Worm (Caenorhabditis elegans) whole organism, L4/young adult: ENCODE data around the gene aakg-4.

ENCODE experiments used
- W03F9.2 ChIP-seq: fragments of 150-350 bp; optimal IDR thresholded peaks from 2 replicates; lab custom pipeline; 2014; ENCODE audit warnings: missing biosample characterization, missing genetic modification characterization
- dao-5 ChIP-seq: sonication (generic microtip); optimal IDR thresholded peaks from 2 replicates; lab custom pipeline; 2016; ENCODE audit warnings: missing genotype, missing genetic modification characterization, moderate library complexity, missing compliant biosample characterization
- him-1 ChIP-seq: sonication (generic microtip); optimal IDR thresholded peaks from 2 replicates; lab custom pipeline; 2016; ENCODE audit warnings: missing genotype, missing genetic modification reagents, missing genetic modification characterization, missing compliant biosample characterization

The aakg-4 gene

ce11 chrX:2319238-2319637 is at the start of gene aakg-4:
aakg-4 (minus strand) TSS chrX:2319338.
- TF ChIP-seq W03F9.2 (tag; lab: Kevin White, UChicago) (no peak), him-1 (no peak)

ce11 chrX:2368042-2368814 is 49.1 kb upstream of the aakg-4 start:
- TF ChIP-seq dao-5 (tag; lab: Kevin White, UChicago): no peak
- TF ChIP-seq him-1: no peak
- TF ChIP-seq W03F9.2 (tag; lab: Kevin White, UChicago): no peak

DNA sequence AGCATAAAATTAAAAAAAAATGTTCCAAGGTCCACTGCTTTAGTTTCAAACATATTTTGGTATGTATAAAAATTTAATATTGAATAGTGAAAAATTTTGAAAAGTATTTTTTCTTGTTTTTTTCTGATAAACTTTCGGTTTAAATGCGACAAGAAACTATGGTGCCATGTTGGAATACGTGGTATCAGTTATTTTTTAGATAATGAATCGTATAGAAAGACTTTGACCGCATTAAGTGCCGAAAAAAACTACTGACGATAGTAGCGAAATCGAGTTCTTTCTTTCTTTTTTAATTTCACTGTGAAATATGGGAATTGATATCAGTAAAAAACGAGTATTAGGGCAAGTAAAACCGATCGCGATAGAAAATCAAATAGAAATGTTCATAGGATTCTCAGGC is 46.8 kb upstream of the aakg-4 start, which contains the start of gene T24D8.6:
TSS of gene T24D8.6 (minus strand) at position 101 of the 400 bp plus-strand sequence.
- TF ChIP-seq W03F9.2 (tag; lab: Kevin White, UChicago) (no peak), dao-5 (tag; lab: Kevin White, UChicago) (no peak), him-1 (no peak)

DNA sequence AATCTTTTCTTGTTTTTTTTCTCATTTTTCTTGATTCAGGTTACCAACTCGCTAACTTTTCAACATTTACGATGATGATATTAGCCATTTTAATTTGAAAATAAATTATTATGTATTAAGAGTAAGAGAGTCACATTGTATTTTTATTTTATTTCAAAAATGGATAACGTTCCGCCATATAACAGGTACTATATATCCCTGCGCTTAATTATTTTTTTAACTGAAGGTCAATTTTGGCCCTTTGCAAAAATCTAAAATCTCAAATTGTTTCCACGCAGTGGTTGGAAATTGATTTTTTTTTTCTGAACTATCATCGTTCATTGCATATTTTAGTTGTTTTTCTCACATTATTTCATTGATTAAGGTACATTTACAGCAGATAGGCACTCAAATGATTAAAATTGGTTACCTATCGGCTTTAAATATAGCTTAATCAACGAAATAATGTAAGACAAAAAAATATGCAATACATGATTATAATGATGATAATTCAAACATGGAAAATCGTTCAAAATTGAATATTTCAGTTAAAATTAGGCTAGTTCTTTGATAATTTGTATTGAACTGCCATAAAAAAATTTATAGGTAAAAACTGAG is 45.7 kb upstream of the aakg-4 start:
- TF ChIP-seq W03F9.2 (tag; lab: Kevin White, UChicago): peak; percentile 96
- TF ChIP-seq him-1: peak; percentile 75
- no peak for TF ChIP-seq dao-5 (tag; lab: Kevin White, UChicago)

- TF ChIP-seq him-1: no peak
- no peak for TF ChIP-seq dao-5 (tag; lab: Kevin White, UChicago)
- no peak for TF ChIP-seq W03F9.2 (tag; lab: Kevin White, UChicago)
Measured at ce11 chrX:2362872-2363271, 43.7 kb upstream of the aakg-4 start.

DNA sequence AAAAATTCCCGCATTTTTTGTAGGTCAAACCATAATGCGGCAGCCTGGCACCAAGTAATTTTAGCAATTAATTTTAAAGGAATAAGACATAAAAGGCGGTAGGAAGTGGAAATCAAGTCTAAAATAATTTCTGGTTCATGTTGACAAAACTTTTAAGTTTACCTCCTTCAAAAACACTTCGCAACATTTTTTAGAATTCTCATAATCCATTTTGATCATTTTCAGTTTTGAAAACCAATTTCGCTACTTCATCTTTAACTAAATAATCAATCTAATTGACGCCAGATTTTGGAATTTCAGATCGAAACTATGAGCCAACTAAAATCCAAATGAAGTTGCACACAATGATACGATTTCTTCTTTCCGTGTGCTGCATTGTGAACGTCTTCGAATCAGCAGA is 40.7 kb upstream of the aakg-4 start, which contains the start of gene lgc-40:
TSS of gene lgc-40 (plus strand) at position 301 of the 400 bp plus-strand sequence.
- TF ChIP-seq him-1: no peak

DNA sequence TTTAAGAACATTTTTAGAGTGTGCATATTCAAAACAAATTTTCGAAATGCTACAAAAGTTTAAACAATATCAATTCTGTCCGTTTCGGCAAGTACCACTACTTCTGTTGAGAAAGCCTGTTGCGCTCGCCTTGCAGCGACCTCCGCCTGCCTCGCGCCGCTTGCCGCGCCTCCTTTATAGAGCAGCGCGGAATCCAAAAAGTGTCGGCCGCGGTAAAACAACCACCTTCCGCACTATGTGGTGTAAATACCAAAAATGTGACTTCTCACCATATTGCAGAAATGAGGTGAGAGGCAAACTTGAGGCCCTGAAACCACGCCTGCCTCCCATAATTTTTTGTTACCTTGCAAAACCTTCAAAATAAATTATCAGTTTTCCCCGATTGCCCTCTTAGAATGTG is 33.8 kb upstream of the aakg-4 start:
- no peak for TF ChIP-seq dao-5 (tag; lab: Kevin White, UChicago)
- no peak for TF ChIP-seq him-1
- TF ChIP-seq W03F9.2 (tag; lab: Kevin White, UChicago): no peak

DNA sequence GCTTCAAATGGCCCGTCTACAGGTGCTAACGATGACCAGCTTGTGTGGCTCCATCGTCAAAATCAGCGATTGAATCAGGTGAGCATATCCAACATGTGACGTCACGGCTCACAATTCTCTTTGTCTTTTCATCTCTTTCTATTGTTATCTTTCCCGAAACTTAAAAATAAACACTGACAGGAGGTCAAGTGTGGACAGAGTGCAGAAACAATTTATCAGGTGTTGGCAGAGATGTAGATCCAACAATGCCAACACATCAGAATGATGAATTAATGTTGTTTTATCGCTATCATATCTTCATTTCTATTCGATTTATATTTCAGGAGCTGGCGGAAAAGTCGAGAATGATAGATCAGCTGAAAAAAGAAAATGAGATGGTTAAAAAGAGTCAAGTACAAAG is 28.8 kb upstream of the aakg-4 start:
- TF ChIP-seq W03F9.2 (tag; lab: Kevin White, UChicago) (no peak), him-1 (no peak), dao-5 (tag; lab: Kevin White, UChicago) (no peak)

DNA sequence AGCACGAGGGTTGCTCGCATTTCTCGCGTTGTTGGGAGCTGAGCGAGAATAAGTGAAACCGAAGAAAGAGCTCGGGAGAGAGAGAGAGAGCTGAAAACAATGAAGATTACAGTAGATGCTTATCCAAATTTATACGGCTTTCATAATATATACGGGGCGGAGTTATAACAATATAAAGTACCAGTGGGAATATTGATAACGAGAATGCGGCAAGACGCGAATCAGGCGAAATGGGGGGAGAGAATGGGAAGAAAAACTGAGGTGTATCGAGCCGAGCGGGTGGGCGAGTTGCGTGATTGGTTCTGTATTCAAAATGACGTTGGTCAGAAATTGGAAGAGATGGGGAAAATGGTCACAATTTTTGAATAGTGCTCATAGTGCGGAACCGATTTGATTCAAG is 25.5 kb upstream of the aakg-4 start, which contains the start of gene nlp-2:
TSS of gene nlp-2 (minus strand) at position 101 of the 400 bp plus-strand sequence.
- no peak for TF ChIP-seq dao-5 (tag; lab: Kevin White, UChicago)
- TF ChIP-seq W03F9.2 (tag; lab: Kevin White, UChicago): no peak
- no peak for TF ChIP-seq him-1

ce11 chrX:2344104-2344503 is 25.0 kb upstream of the aakg-4 start:
- TF ChIP-seq W03F9.2 (tag; lab: Kevin White, UChicago) (no peak), him-1 (no peak), dao-5 (tag; lab: Kevin White, UChicago) (no peak)

DNA sequence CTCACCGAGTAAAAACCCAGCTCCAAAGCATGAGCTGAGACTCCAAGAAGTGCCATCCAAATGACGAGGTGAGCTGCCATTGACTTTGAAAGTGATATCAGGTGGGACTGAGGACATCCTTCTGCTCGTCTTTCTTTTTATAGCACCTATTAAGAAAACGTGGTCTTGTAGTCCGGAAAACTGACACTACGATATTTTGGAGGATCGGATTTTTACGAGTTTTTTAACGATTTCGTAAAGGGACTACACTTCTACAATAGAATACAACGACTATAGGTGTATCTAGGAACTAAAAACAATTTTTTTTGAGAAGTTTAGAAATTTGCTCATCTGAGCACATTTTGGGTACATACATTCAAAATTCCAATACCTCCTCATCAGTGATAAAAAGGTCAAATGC is 23.7 kb upstream of the aakg-4 start, which contains the start of gene nlp-23:
TSS of gene nlp-23 (minus strand) at position 101 of the 400 bp plus-strand sequence.
- TF ChIP-seq W03F9.2 (tag; lab: Kevin White, UChicago) (no peak), dao-5 (tag; lab: Kevin White, UChicago) (no peak), him-1 (no peak)

- TF ChIP-seq dao-5 (tag; lab: Kevin White, UChicago): no peak
- no peak for TF ChIP-seq W03F9.2 (tag; lab: Kevin White, UChicago)
- TF ChIP-seq him-1: no peak
Measured at ce11 chrX:2341989-2342388, 22.9 kb upstream of the aakg-4 start, which contains the start of gene nlp-22. nlp-22 (minus strand) TSS chrX:2342089.

DNA sequence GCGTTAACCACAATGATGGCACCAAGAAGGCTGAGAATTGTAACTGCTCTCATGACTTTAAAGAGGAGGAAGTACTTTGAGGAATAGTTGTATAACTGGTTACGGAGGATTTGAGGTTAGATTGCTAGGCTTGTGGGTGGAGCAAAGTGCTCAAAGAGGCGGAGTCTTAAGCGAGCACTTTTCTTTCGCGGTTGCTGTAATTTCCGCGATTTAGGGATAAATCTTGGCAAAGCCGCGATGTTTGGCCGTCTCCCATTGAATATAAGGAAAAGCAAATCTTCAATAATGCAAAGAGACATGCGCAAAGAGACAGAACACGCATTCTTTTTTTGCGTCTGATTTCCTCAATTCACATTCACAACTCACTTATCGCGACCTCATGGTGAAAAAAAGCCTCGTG is 19.1 kb upstream of the aakg-4 start, which contains the start of gene nlp-45:
TSS of gene nlp-45 (minus strand) at position 101 of the 400 bp plus-strand sequence.
- TF ChIP-seq him-1 (no peak), W03F9.2 (tag; lab: Kevin White, UChicago) (no peak), dao-5 (tag; lab: Kevin White, UChicago) (no peak)

ce11 chrX:2335384-2335783 is 16.2 kb upstream of the aakg-4 start, which contains the start of gene T01B6.1:
T01B6.1 (plus strand) TSS chrX:2335684.
- TF ChIP-seq dao-5 (tag; lab: Kevin White, UChicago) (no peak), W03F9.2 (tag; lab: Kevin White, UChicago) (no peak), him-1 (no peak)
